Worm (Caenorhabditis elegans) whole organism, L4 larva: ENCODE results near the gene wht-2.

Experiments used
- dmd-6 ChIP-seq: fragments of 200-800 bp; sonication (Bioruptor generic); IDR thresholded peaks from 2 replicates; pipeline ENCODE4 v1.3.6; 2022; ENCODE audit warnings: missing genetic modification reagents, missing genetic modification characterization, missing compliant biosample characterization
- lin-15B ChIP-seq: fragments of 150-350 bp; sonication (generic microtip); optimal IDR thresholded peaks from 3 replicates; lab custom pipeline; 2014; ENCODE audit warnings: missing biosample characterization, missing genetic modification characterization
- madf-9 ChIP-seq: fragments of 200-800 bp; sonication (Bioruptor generic); conservative IDR thresholded peaks from 2 replicates; pipeline ENCODE4 v1.3.6; 2022; ENCODE audit warnings: missing genetic modification reagents, missing genetic modification characterization, missing compliant biosample characterization
- mep-1 ChIP-seq: fragments of 150-350 bp; sonication (generic microtip); optimal IDR thresholded peaks from 3 replicates; lab custom pipeline; 2014; ENCODE audit warnings: missing biosample characterization, missing genetic modification characterization
- nhr-11 ChIP-seq: fragments of 150-350 bp; optimal IDR thresholded peaks from 2 replicates; lab custom pipeline; 2014; ENCODE audit warnings: missing biosample characterization, missing genetic modification characterization
- nhr-237 ChIP-seq: sonication (generic microtip); optimal IDR thresholded peaks from 2 replicates; lab custom pipeline; 2017; ENCODE audit warnings: missing biosample characterization, missing genetic modification characterization
- nhr-28 ChIP-seq: fragments of 150-350 bp; optimal IDR thresholded peaks from 2 replicates; lab custom pipeline; 2014; ENCODE audit warnings: missing biosample characterization, missing genetic modification characterization
- pqm-1 ChIP-seq: sonication (generic microtip); optimal IDR thresholded peaks from 2 replicates; lab custom pipeline; 2017; ENCODE audit warnings: missing biosample characterization, missing genetic modification characterization

DNA sequence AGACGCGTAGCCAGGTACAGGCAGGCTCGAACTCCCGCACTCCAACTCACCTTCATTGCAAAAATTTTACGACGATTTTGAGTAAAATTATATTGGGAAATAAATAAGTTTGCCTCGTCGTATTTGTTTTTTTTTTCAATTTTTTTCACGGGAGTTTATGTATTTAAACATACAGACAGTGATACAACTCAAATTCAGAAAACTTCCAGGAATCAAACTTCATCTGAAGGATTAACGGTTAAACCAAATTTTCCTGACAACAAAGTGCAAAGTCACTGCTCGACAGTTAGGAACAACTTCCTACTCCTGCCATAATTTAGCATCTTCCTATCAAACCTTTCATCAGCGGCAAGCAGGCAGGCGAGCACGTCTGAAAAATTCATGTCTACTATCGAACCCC, 45.4 kb upstream of the wht-2 start, which contains the start of gene F22B3.8:
- TF ChIP-seq lin-15B (tag; lab: Kevin White, UChicago) (no peak), mep-1 (tag; lab: Kevin White, UChicago) (no peak), pqm-1 (tag; lab: Kevin White, UChicago) (no peak), nhr-237 (tag; lab: Kevin White, UChicago) (no peak), dmd-6 (no peak), nhr-11 (tag; lab: Kevin White, UChicago) (no peak), nhr-28 (tag; lab: Kevin White, UChicago) (no peak), madf-9 (GFP tag; lab: Robert Waterston, UW) (no peak)
